Worm (Caenorhabditis elegans) whole organism, early embryonic: ENCODE data around the gene C34C6.3.

ENCODE experiments used
- B0310.2 ChIP-seq: sonication (generic microtip); optimal IDR thresholded peaks from 2 replicates; lab custom pipeline; 2016; ENCODE audit warnings: mild to moderate bottlenecking, missing genetic modification characterization, missing compliant biosample characterization
- F13C5.2 ChIP-seq: sonication (generic microtip); optimal IDR thresholded peaks from 2 replicates; lab custom pipeline; 2017; ENCODE audit warnings: mild to moderate bottlenecking, missing genetic modification characterization, inconsistent platforms, missing compliant biosample characterization
- aly-1 ChIP-seq: sonication (generic microtip); optimal IDR thresholded peaks from 2 replicates; lab custom pipeline; 2016; ENCODE audit warnings: missing genetic modification characterization, missing compliant biosample characterization
- ama-1 ChIP-seq: fragments of 150-350 bp; optimal IDR thresholded peaks from 2 replicates; lab custom pipeline; 2014
- ceh-36 ChIP-seq: sonication (generic microtip); optimal IDR thresholded peaks from 2 replicates; lab custom pipeline; 2016; ENCODE audit warnings: missing genetic modification characterization, inconsistent platforms, missing compliant biosample characterization
- flt-1 ChIP-seq: fragments of 200-800 bp; sonication (Bioruptor generic); IDR thresholded peaks from 2 replicates; pipeline ENCODE4 v1.3.6; 2022; ENCODE audit warnings: missing genetic modification characterization, missing compliant biosample characterization
- hmbx-1 ChIP-seq: sonication (generic microtip); optimal IDR thresholded peaks from 2 replicates; lab custom pipeline; 2016; ENCODE audit warnings: mild to moderate bottlenecking, missing genetic modification characterization, missing compliant biosample characterization
- hmg-4 ChIP-seq: fragments of 200-800 bp; sonication (Bioruptor generic); optimal IDR thresholded peaks from 2 replicates; lab custom pipeline; 2018; ENCODE audit warnings: mild to moderate bottlenecking, missing genetic modification characterization, missing compliant biosample characterization
- pes-1 ChIP-seq: fragments of 200-800 bp; sonication (Bioruptor generic); IDR thresholded peaks from 2 replicates; pipeline ENCODE4 v1.3.6; 2022; ENCODE audit warnings: missing genetic modification reagents, missing genetic modification characterization, missing compliant biosample characterization
- scrt-1 ChIP-seq: fragments of 200-800 bp; sonication (Bioruptor generic); IDR thresholded peaks from 2 replicates; pipeline ENCODE4 v1.3.6; 2022; ENCODE audit warnings: missing genetic modification characterization, missing compliant biosample characterization
- sea-1 ChIP-seq: fragments of 200-800 bp; sonication (Bioruptor generic); conservative IDR thresholded peaks from 2 replicates; pipeline ENCODE4 v1.3.6; 2022; ENCODE audit warnings: missing genetic modification characterization, missing compliant biosample characterization
- tbx-11 ChIP-seq: fragments of 200-800 bp; sonication (Bioruptor generic); IDR thresholded peaks from 2 replicates; pipeline ENCODE4 v1.3.6; 2022; ENCODE audit warnings: missing genetic modification characterization, missing compliant biosample characterization
- tbx-37 ChIP-seq: fragments of 200-800 bp; sonication (Bioruptor generic); conservative IDR thresholded peaks from 2 replicates; pipeline ENCODE4 v1.3.6; 2022; ENCODE audit warnings: missing genetic modification reagents, missing genetic modification characterization, missing compliant biosample characterization

- TF ChIP-seq flt-1 (GFP tag; lab: Robert Waterston, UW) (no peak), ama-1 (lab: Kevin White, UChicago) (no peak), B0310.2 (tag; lab: Kevin White, UChicago) (no peak), tbx-11 (GFP tag; lab: Robert Waterston, UW) (no peak), pes-1 (GFP tag; lab: Robert Waterston, UW) (no peak), hmg-4 (GFP tag; lab: Kevin White, UChicago) (no peak), sea-1 (no peak), hmbx-1 (tag; lab: Kevin White, UChicago) (no peak), aly-1 (tag; lab: Kevin White, UChicago) (no peak), scrt-1 (GFP tag; lab: Robert Waterston, UW) (no peak), tbx-37 (GFP tag; lab: Robert Waterston, UW) (no peak), ceh-36 (no peak), F13C5.2 (tag; lab: Kevin White, UChicago) (no peak)
Measured at ce11 chrII:8670835-8671234, 20.9 kb upstream of the C34C6.3 start.
